Fruit fly (Drosophila melanogaster) whole organism, embryonic: ENCODE results near the gene CG3655.
A peak's percentile ranks its signal among the peaks of the same experiment; 100 is the strongest.

Experiments
- C15 ChIP-seq: fragments of 200-800 bp; sonication (Bioruptor generic); IDR thresholded peaks from 3 replicates; pipeline ENCODE4 v1.3.6; 2022; ENCODE audit warnings: missing biosample characterization, missing genetic modification characterization
- CG10147 ChIP-seq: fragments of 200-800 bp; sonication (Bioruptor generic); optimal IDR thresholded peaks from 2 replicates; lab custom pipeline; 2019; ENCODE audit warnings: missing biosample characterization, mild to moderate bottlenecking, missing genetic modification characterization, moderate library complexity
- CG11504 ChIP-seq: fragments of 200-800 bp; sonication (Bioruptor generic); optimal IDR thresholded peaks from 3 replicates; lab custom pipeline; 2019; ENCODE audit warnings: missing biosample characterization, mild to moderate bottlenecking, missing genetic modification characterization, moderate library complexity
- CG11695 ChIP-seq: fragments of 200-800 bp; sonication (Bioruptor generic); IDR thresholded peaks from 3 replicates; pipeline ENCODE4 v1.3.6; 2022; ENCODE audit warnings: missing biosample characterization, missing genetic modification characterization
- CG14014 ChIP-seq: fragments of 200-800 bp; sonication (Bioruptor generic); IDR thresholded peaks from 2 replicates; pipeline ENCODE4 v1.3.6; 2022; ENCODE audit warnings: missing biosample characterization, missing genetic modification characterization
- CG1602 ChIP-seq: fragments of 200-800 bp; sonication (Bioruptor generic); optimal IDR thresholded peaks from 3 replicates; lab custom pipeline; 2016; ENCODE audit warnings: missing biosample characterization, missing genetic modification characterization
- CG17186 ChIP-seq: fragments of 200-800 bp; sonication (Bioruptor generic); optimal IDR thresholded peaks from 3 replicates; lab custom pipeline; 2017; ENCODE audit warnings: missing biosample characterization, missing genetic modification reagents, missing genetic modification characterization
- CG17612 ChIP-seq: fragments of 200-800 bp; sonication (Bioruptor generic); IDR thresholded peaks from 2 replicates; pipeline ENCODE4 v1.3.6; 2022; ENCODE audit warnings: missing biosample characterization, missing genetic modification characterization
- CG17802 ChIP-seq: fragments of 200-800 bp; sonication (Bioruptor generic); optimal IDR thresholded peaks from 2 replicates; lab custom pipeline; 2018; ENCODE audit warnings: missing biosample characterization, mild to moderate bottlenecking, missing genetic modification characterization, moderate library complexity
- CG17829 ChIP-seq: fragments of 200-800 bp; optimal IDR thresholded peaks from 2 replicates; lab custom pipeline; 2019; ENCODE audit warnings: missing biosample characterization, mild to moderate bottlenecking, missing genetic modification characterization, moderate library complexity
- CG1792 ChIP-seq: fragments of 200-800 bp; sonication (Bioruptor generic); optimal IDR thresholded peaks from 2 replicates; lab custom pipeline; 2016; ENCODE audit warnings: missing biosample characterization, missing genetic modification characterization
- CG31441 ChIP-seq: fragments of 200-800 bp; sonication (Bioruptor generic); IDR thresholded peaks from 2 replicates; pipeline ENCODE4 v1.3.6; 2022; ENCODE audit warnings: missing biosample characterization, missing genetic modification characterization
- CG32532 ChIP-seq: fragments of 200-800 bp; sonication (Bioruptor generic); IDR thresholded peaks from 2 replicates; pipeline ENCODE4 v1.3.6; 2022; ENCODE audit warnings: missing biosample characterization, missing genetic modification characterization
- CG4282 ChIP-seq: fragments of 200-800 bp; sonication (Bioruptor generic); optimal IDR thresholded peaks from 2 replicates; lab custom pipeline; 2016; ENCODE audit warnings: missing biosample characterization, missing genetic modification characterization
- CG4404 ChIP-seq: fragments of 200-800 bp; sonication (Bioruptor generic); IDR thresholded peaks from 2 replicates; pipeline ENCODE4 v1.3.6; 2022; ENCODE audit warnings: missing biosample characterization, missing genetic modification characterization
- CG7271 ChIP-seq: fragments of 200-800 bp; sonication (Bioruptor generic); optimal IDR thresholded peaks from 2 replicates; lab custom pipeline; 2018; ENCODE audit warnings: missing biosample characterization, mild to moderate bottlenecking, missing genetic modification characterization, moderate library complexity
- CG7357 ChIP-seq: fragments of 200-800 bp; sonication (Bioruptor generic); IDR thresholded peaks from 3 replicates; pipeline ENCODE4 v1.3.6; 2022; ENCODE audit warnings: missing biosample characterization, missing genetic modification characterization
- CG7556 ChIP-seq: fragments of 200-800 bp; sonication (Bioruptor generic); optimal IDR thresholded peaks from 2 replicates; lab custom pipeline; 2017; ENCODE audit warnings: missing biosample characterization, mild to moderate bottlenecking, missing genetic modification characterization
- CG8290 ChIP-seq, 3 experiments: fragments of 200-800 bp; sonication (Bioruptor generic); optimal IDR thresholded peaks; 2 replicates each; lab custom pipeline; 2016 to 2019; ENCODE audit warnings: missing biosample characterization in 3 of 3, missing genetic modification characterization in 3 of 3, mild to moderate bottlenecking in 2 of 3, moderate library complexity in 1 of 3
- CG8478 ChIP-seq: fragments of >200 bp; optimal IDR thresholded peaks from 2 replicates; lab custom pipeline; 2018
- CG8944 ChIP-seq: fragments of 200-800 bp; sonication (Bioruptor generic); optimal IDR thresholded peaks from 3 replicates; lab custom pipeline; 2016; ENCODE audit warnings: missing biosample characterization, missing genetic modification characterization
- CG9215 ChIP-seq: fragments of 200-800 bp; sonication (Bioruptor generic); IDR thresholded peaks from 2 replicates; pipeline ENCODE4 v1.3.6; 2022; ENCODE audit warnings: missing biosample characterization, missing genetic modification characterization
- CrebB ChIP-seq: fragments of 200-800 bp; sonication (Bioruptor generic); optimal IDR thresholded peaks from 3 replicates; lab custom pipeline; 2018; ENCODE audit warnings: missing biosample characterization, mild to moderate bottlenecking, missing genetic modification characterization
- Dad ChIP-seq: fragments of 200-800 bp; sonication (Bioruptor generic); optimal IDR thresholded peaks from 3 replicates; lab custom pipeline; 2016; ENCODE audit warnings: missing biosample characterization, missing genetic modification characterization
- Dip3 ChIP-seq: fragments of 200-800 bp; sonication (Bioruptor generic); optimal IDR thresholded peaks from 3 replicates; lab custom pipeline; 2016; ENCODE audit warnings: missing biosample characterization, missing genetic modification characterization
- Dp ChIP-seq: fragments of 200-800 bp; sonication (Bioruptor generic); optimal IDR thresholded peaks from 2 replicates; lab custom pipeline; 2018; ENCODE audit warnings: missing biosample characterization, mild to moderate bottlenecking, missing genetic modification characterization, moderate library complexity
- E2f2 ChIP-seq: fragments of 200-800 bp; sonication (Bioruptor generic); IDR thresholded peaks from 2 replicates; pipeline ENCODE4 v1.3.6; 2022; ENCODE audit warnings: missing biosample characterization, missing genetic modification characterization
- Mes4 ChIP-seq: fragments of 200-800 bp; sonication (Bioruptor generic); optimal IDR thresholded peaks from 2 replicates; lab custom pipeline; 2016; ENCODE audit warnings: missing biosample characterization, missing genetic modification characterization
- Ptx1 ChIP-seq: fragments of 200-800 bp; sonication (Bioruptor generic); IDR thresholded peaks from 2 replicates; pipeline ENCODE4 v1.3.6; 2022; ENCODE audit warnings: missing biosample characterization, missing genetic modification characterization
- Tbp ChIP-seq: fragments of >200 bp; optimal IDR thresholded peaks from 2 replicates; lab custom pipeline; 2018; ENCODE audit warnings: missing biosample characterization, missing genetic modification characterization
- ara ChIP-seq: fragments of 200-800 bp; sonication (Bioruptor generic); IDR thresholded peaks from 2 replicates; pipeline ENCODE4 v1.3.6; 2022; ENCODE audit warnings: missing biosample characterization, missing genetic modification characterization
- az2 ChIP-seq: fragments of 200-800 bp; sonication (Bioruptor generic); optimal IDR thresholded peaks from 3 replicates; lab custom pipeline; 2016; ENCODE audit warnings: missing biosample characterization, missing genetic modification characterization
- caup ChIP-seq: fragments of 200-800 bp; sonication (Bioruptor generic); optimal IDR thresholded peaks from 3 replicates; lab custom pipeline; 2017; ENCODE audit warnings: missing biosample characterization, mild to moderate bottlenecking, missing genetic modification characterization, moderate library complexity; ENCODE audit not compliant: severe bottlenecking
- emc ChIP-seq: fragments of 200-800 bp; sonication (Bioruptor generic); optimal IDR thresholded peaks from 2 replicates; lab custom pipeline; 2016; ENCODE audit warnings: missing biosample characterization, missing genetic modification characterization
- gsb-n ChIP-seq: fragments of 200-800 bp; sonication (Bioruptor generic); optimal IDR thresholded peaks from 3 replicates; lab custom pipeline; 2018; ENCODE audit warnings: missing biosample characterization, mild to moderate bottlenecking, missing genetic modification characterization
- ham ChIP-seq: fragments of 200-800 bp; sonication (Bioruptor generic); IDR thresholded peaks from 2 replicates; pipeline ENCODE4 v1.3.6; 2022; ENCODE audit warnings: missing biosample characterization, missing genetic modification characterization
- hth ChIP-seq: fragments of >200 bp; optimal IDR thresholded peaks from 2 replicates; lab custom pipeline; 2017; ENCODE audit warnings: inconsistent platforms
- ind ChIP-seq: fragments of 200-800 bp; sonication (Bioruptor generic); optimal IDR thresholded peaks from 3 replicates; lab custom pipeline; 2016; ENCODE audit warnings: missing biosample characterization, missing genetic modification characterization
- lab ChIP-seq: fragments of 200-800 bp; sonication (Bioruptor generic); optimal IDR thresholded peaks from 3 replicates; lab custom pipeline; 2017; ENCODE audit warnings: missing biosample characterization, missing genetic modification characterization, mild to moderate bottlenecking, moderate library complexity, missing genetic modification reagents
- lilli ChIP-seq: fragments of 200-800 bp; sonication (Bioruptor generic); optimal IDR thresholded peaks from 3 replicates; lab custom pipeline; 2016; ENCODE audit warnings: missing biosample characterization, missing genetic modification characterization
- luna ChIP-seq: fragments of 200-800 bp; sonication (Bioruptor generic); optimal IDR thresholded peaks from 2 replicates; lab custom pipeline; 2016; ENCODE audit warnings: missing biosample characterization, missing genetic modification characterization
- mam ChIP-seq: fragments of 200-800 bp; sonication (Bioruptor generic); optimal IDR thresholded peaks from 3 replicates; lab custom pipeline; 2016; ENCODE audit warnings: missing biosample characterization, missing genetic modification characterization
- p53 ChIP-seq: fragments of 200-800 bp; sonication (Bioruptor generic); optimal IDR thresholded peaks from 2 replicates; lab custom pipeline; 2016; ENCODE audit warnings: missing biosample characterization, missing genetic modification characterization
- pum ChIP-seq: fragments of 200-800 bp; sonication (Bioruptor generic); optimal IDR thresholded peaks from 2 replicates; lab custom pipeline; 2016; ENCODE audit warnings: missing biosample characterization, missing genetic modification characterization
- rib ChIP-seq: fragments of 200-800 bp; sonication (Bioruptor generic); IDR thresholded peaks from 2 replicates; pipeline ENCODE4 v1.3.6; 2022; ENCODE audit warnings: missing biosample characterization, missing genetic modification characterization
- run ChIP-seq: fragments of 200-800 bp; sonication (Bioruptor generic); optimal IDR thresholded peaks from 3 replicates; lab custom pipeline; 2018; ENCODE audit warnings: missing biosample characterization, mild to moderate bottlenecking, missing genetic modification characterization
- unpg ChIP-seq: fragments of 200-800 bp; sonication (Bioruptor generic); optimal IDR thresholded peaks from 3 replicates; lab custom pipeline; 2018; ENCODE audit warnings: missing biosample characterization, mild to moderate bottlenecking, missing genetic modification characterization, moderate library complexity
- vnd ChIP-seq: fragments of 200-800 bp; sonication (Bioruptor generic); IDR thresholded peaks from 3 replicates; pipeline ENCODE4 v1.3.6; 2022; ENCODE audit warnings: missing biosample characterization, missing genetic modification characterization; ENCODE audit not compliant: partially characterized antibody
- yki ChIP-seq: fragments of >200 bp; optimal IDR thresholded peaks from 3 replicates; lab custom pipeline; 2018
- zen2 ChIP-seq: fragments of 200-800 bp; sonication (Bioruptor generic); IDR thresholded peaks from 3 replicates; pipeline ENCODE4 v1.3.6; 2022; ENCODE audit warnings: missing biosample characterization, missing genetic modification characterization; ENCODE audit not compliant: partially characterized antibody
- zfh2 ChIP-seq: fragments of 200-800 bp; sonication (Bioruptor generic); optimal IDR thresholded peaks from 2 replicates; lab custom pipeline; 2016; ENCODE audit warnings: missing biosample characterization, missing genetic modification characterization

CG3655 gene

dm6 chrX:1052684-1053389 is 81.9 kb downstream of the CG3655 start (continued):
- TF ChIP-seq gsb-n (tag; lab: Kevin White, UChicago) (peak; percentile 7), CG9215 (GFP tag; lab: Robert Waterston, UW) (no peak), Dad (GFP tag; lab: Kevin White, UChicago) (peak; percentile 11), Ptx1 (no peak; the same call in 1 of the 2 replicates), CG7357 (GFP tag; lab: Robert Waterston, UW) (no peak), lilli (GFP tag; lab: Kevin White, UChicago) (peak; percentile 19), Dp (GFP tag; lab: Kevin White, UChicago) (no peak), CrebB (tag; lab: Kevin White, UChicago) (no peak), pum (peak; percentile 48), CG17802 (tag; lab: Kevin White, UChicago) (peak; percentile 7), CG10147 (no peak), zfh2 (GFP tag; lab: Kevin White, UChicago) (no peak), run (tag; lab: Kevin White, UChicago) (no peak), CG8478 (lab: Kevin White, UChicago) (no peak), CG14014 (GFP tag; lab: Robert Waterston, UW) (0 out of 2 replicates have a peak, but pooled peaks have one; percentile 11), unpg (peak; percentile 56), ara (GFP tag; lab: Robert Waterston, UW) (peak; percentile 65), CG8944 (GFP tag; lab: Kevin White, UChicago) (peak; percentile 24), CG7556 (GFP tag; lab: Kevin White, UChicago) (peak; percentile 31), zen2 (GFP tag; lab: Robert Waterston, UW) (no peak), CG4282 (GFP tag; lab: Kevin White, UChicago) (no peak), yki (no peak), luna (GFP tag; lab: Kevin White, UChicago) (no peak), vnd (no peak), ind (GFP tag; lab: Kevin White, UChicago) (peak; percentile 51), CG11504 (tag; lab: Kevin White, UChicago) (peak; percentile 67), CG1602 (no peak), CG31441 (peak; percentile 66), CG17612 (no peak), C15 (GFP tag; lab: Robert Waterston, UW) (no peak), CG32532 (peak; percentile 28; the same call in 1 of the 2 replicates), CG11695 (GFP tag; lab: Robert Waterston, UW) (0 out of 3 replicates have a peak, but pooled peaks have one; percentile 30), Tbp (GFP tag; lab: Kevin White, UChicago) (no peak), emc (GFP tag; lab: Kevin White, UChicago) (no peak), CG4404 (GFP tag; lab: Robert Waterston, UW) (no peak), az2 (GFP tag; lab: Kevin White, UChicago) (peak; percentile 41), caup (no peak), CG17186 (no peak), ham (no peak), CG1792 (GFP tag; lab: Kevin White, UChicago) (peak; percentile 9), CG17829 (tag; lab: Kevin White, UChicago) (peak; percentile 29), lab (GFP tag; lab: Kevin White, UChicago) (peak; percentile 47), CG8290 (GFP tag; optimal IDR thresholded peaks at IDR 0.05; lab: Kevin White, UChicago) (no peak), CG8290 (tag; optimal IDR thresholded peaks at IDR 0.05; lab: Kevin White, UChicago) (peak in 1 of 2 experiments; percentile 67), Mes4 (GFP tag; lab: Kevin White, UChicago) (no peak), hth (lab: Kevin White, UChicago) (no peak), Dip3 (GFP tag; lab: Kevin White, UChicago) (no peak), E2f2 (GFP tag; lab: Robert Waterston, UW) (peak; percentile 12; the same call in 1 of the 2 replicates), p53 (no peak), mam (GFP tag; lab: Kevin White, UChicago) (peak; percentile 37), CG7271 (tag; lab: Kevin White, UChicago) (no peak), rib (no peak)
